Worm (Caenorhabditis elegans): Measurements from ENCODE around the gene VC5.2.
"Not testable (repeated sequence)": the region's sequence is repeated elsewhere in the genome, so short reads cannot be mapped to it uniquely, and the experiment has no call there.

The VC5.2 gene

ce11 chrV:7062790-7063189 lies 23.0 kb upstream of the VC5.2 start, which contains the start of gene tmem-258:
Gene tmem-258, plus strand, starts transcription at chrV:7063174.
- TF ChIP-seq pha-4, nhr-76, lin-13 (tag; optimal IDR thresholded peaks at IDR 0.05): not testable (repeated sequence)

ce11 chrV:7065226-7065625 lies 20.5 kb upstream of the VC5.2 start, which contains the start of gene Y57E12AR.1:
Gene Y57E12AR.1, minus strand, starts transcription at chrV:7065326.
- TF ChIP-seq ceh-39 (tag; optimal IDR thresholded peaks at IDR 0.05) (no peak), nhr-12 (tag; optimal IDR thresholded peaks at IDR 0.05) (no peak), M03D4.4 (tag; optimal IDR thresholded peaks at IDR 0.05) (no peak), lin-32 (GFP tag; optimal IDR thresholded peaks at IDR 0.05) (no peak), bed-3 (GFP tag; optimal IDR thresholded peaks at IDR 0.05) (no peak), ceh-43 (GFP tag; optimal IDR thresholded peaks at IDR 0.05) (no peak), mep-1 (tag; optimal IDR thresholded peaks at IDR 0.05) (no peak), drap-1 (GFP tag; optimal IDR thresholded peaks at IDR 0.05) (no peak)

DNA sequence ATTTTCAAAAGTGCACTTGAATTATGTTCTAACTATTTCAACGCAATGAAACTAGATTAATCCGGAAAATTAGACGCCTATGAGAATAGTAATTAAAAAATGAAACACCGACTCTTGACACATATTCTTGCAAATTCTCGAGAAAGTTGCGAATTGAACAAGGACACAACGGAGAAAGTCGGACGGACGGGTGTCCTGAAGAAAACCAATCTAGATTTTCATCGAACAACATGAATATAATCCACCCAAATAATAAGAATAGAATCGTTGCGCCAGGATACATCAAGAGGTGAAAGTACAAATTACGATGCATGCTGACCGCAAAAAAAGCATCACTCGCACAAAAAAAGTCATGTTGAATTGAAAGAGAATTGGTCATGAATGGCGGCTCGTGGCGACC lies 16.9 kb upstream of the VC5.2 start:
- TF ChIP-seq sem-2 (GFP tag; optimal IDR thresholded peaks at IDR 0.05) (no peak), elt-3 (tag; optimal IDR thresholded peaks at IDR 0.05) (no peak), lin-13 (tag; optimal IDR thresholded peaks at IDR 0.05) (no peak), nhr-2 (tag; optimal IDR thresholded peaks at IDR 0.05) (no peak), flh-1 (GFP tag; optimal IDR thresholded peaks at IDR 0.05) (no peak), tbx-8 (GFP tag; optimal IDR thresholded peaks at IDR 0.05) (no peak), mep-1 (tag; optimal IDR thresholded peaks at IDR 0.05) (no peak), blmp-1 (tag; optimal IDR thresholded peaks at IDR 0.05) (no peak), sptf-1 (tag; optimal IDR thresholded peaks at IDR 0.05) (no peak), ceh-83 (GFP tag; optimal IDR thresholded peaks at IDR 0.05) (no peak), mls-2 (tag; optimal IDR thresholded peaks at IDR 0.05) (no peak)

ce11 chrV:7069605-7070004 lies 16.2 kb upstream of the VC5.2 start:
- TF ChIP-seq lsy-2 (tag; optimal IDR thresholded peaks at IDR 0.05) = no peak
- no peak for TF ChIP-seq ztf-11 (tag; optimal IDR thresholded peaks at IDR 0.05)
- TF ChIP-seq bed-3 (GFP tag; optimal IDR thresholded peaks at IDR 0.05) = no peak
- no peak for TF ChIP-seq snpc-4 (tag; optimal IDR thresholded peaks at IDR 0.05)
- TF ChIP-seq nhr-76 (tag; optimal IDR thresholded peaks at IDR 0.05) = no peak
- no peak for TF ChIP-seq mls-2 (tag; optimal IDR thresholded peaks at IDR 0.05)
- no peak for TF ChIP-seq ces-1 (GFP tag; optimal IDR thresholded peaks at IDR 0.05)
- TF ChIP-seq unc-62 (GFP tag; optimal IDR thresholded peaks at IDR 0.05) = no peak

DNA sequence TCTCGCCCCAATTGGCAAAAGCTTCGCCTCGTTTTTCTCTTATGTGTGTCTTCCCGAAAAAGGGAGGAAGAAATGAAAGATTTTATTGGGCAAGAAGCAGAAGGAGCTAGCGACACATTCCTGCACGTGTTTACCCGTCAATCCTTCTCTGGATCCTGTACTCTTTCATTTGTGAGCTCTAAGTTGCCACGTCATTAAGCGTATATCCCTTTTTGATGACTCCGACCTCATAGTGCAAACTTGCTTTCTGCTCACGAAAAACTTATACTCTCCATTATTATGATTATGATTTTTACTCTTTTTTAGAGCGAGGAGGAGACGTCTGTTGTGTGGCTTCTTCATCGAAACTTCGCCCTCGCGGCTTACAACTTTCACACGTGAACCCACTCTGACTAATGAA lies 13.4 kb upstream of the VC5.2 start, which contains the start of gene F27B10.1:
F27B10.1 (plus strand) TSS at position 301 of the 400 bp plus-strand sequence.
- TF ChIP-seq nhr-237 (tag; optimal IDR thresholded peaks at IDR 0.05) (no peak), nhr-2 (tag; optimal IDR thresholded peaks at IDR 0.05) (no peak), nhr-28 (tag; optimal IDR thresholded peaks at IDR 0.05) (no peak), mep-1 (tag; optimal IDR thresholded peaks at IDR 0.05) (no peak), ceh-39 (tag; optimal IDR thresholded peaks at IDR 0.05) (no peak), sptf-1 (tag; optimal IDR thresholded peaks at IDR 0.05) (no peak), elt-1 (tag; optimal IDR thresholded peaks at IDR 0.05; ENCODE audit: borderline replicate concordance, insufficient read depth) (no peak), pha-4 (tag; optimal IDR thresholded peaks at IDR 0.05) (no peak)

DNA sequence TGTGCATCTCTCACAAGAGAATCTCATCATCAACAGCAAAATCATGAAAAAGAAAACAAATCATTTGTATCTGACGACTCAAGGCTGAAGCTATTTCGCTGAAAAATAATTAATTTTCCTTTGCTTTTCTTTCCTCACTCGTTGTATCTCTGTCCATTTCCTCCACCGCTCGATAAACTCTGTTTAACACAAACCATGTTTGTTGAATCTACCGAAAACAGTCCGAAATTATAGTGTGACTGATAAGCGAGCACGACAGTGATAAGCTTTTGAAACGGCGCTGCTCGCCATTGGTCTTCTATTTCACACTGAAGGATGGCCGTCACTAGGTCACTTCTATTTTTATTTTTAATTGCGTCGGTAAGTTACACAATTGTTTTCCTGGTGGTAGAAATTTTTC lies 10.1 kb upstream of the VC5.2 start, which contains the start of gene npa-1:
npa-1 (plus strand) TSS at position 142 of the 400 bp plus-strand sequence.
- no peak for TF ChIP-seq nhr-2 (tag; optimal IDR thresholded peaks at IDR 0.05)
- no peak for TF ChIP-seq M03D4.4 (tag; optimal IDR thresholded peaks at IDR 0.05)
- no peak for TF ChIP-seq bed-3 (GFP tag; optimal IDR thresholded peaks at IDR 0.05)
- no peak for TF ChIP-seq mls-2 (tag; optimal IDR thresholded peaks at IDR 0.05)
- no peak for TF ChIP-seq drap-1 (GFP tag; optimal IDR thresholded peaks at IDR 0.05)
- TF ChIP-seq zip-8 (tag; optimal IDR thresholded peaks at IDR 0.05) = no peak
- no peak for TF ChIP-seq pha-4 (tag; optimal IDR thresholded peaks at IDR 0.05)
- TF ChIP-seq tbx-8 (GFP tag; optimal IDR thresholded peaks at IDR 0.05) = no peak
- TF ChIP-seq sem-2 (GFP tag; optimal IDR thresholded peaks at IDR 0.05) = no peak
- no peak for TF ChIP-seq nhr-12 (tag; optimal IDR thresholded peaks at IDR 0.05)
- no peak for TF ChIP-seq ceh-83 (GFP tag; optimal IDR thresholded peaks at IDR 0.05)
